Worm (Caenorhabditis elegans): ENCODE results near the gene rps-12.

The rps-12 gene

ce11 chrIII:5701491-5701890, 22.4 kb downstream of the rps-12 start:
- TF ChIP-seq ceh-16 (tag; optimal IDR thresholded peaks at IDR 0.05) (no peak), unc-62 (GFP tag; optimal IDR thresholded peaks at IDR 0.05) (no peak)

ce11 chrIII:5705228-5705888, 26.3 kb downstream of the rps-12 start, which contains the start of gene swp-1:
TSS of gene swp-1 (minus strand) at chrIII:5705525.
- TF ChIP-seq unc-55 (GFP tag; optimal IDR thresholded peaks at IDR 0.05) = no peak
- no peak for TF ChIP-seq nhr-237 (tag; optimal IDR thresholded peaks at IDR 0.05)
- TF ChIP-seq ceh-82 (tag; optimal IDR thresholded peaks at IDR 0.05) = no peak
- TF ChIP-seq nhr-25 (tag; optimal IDR thresholded peaks at IDR 0.05) = no peak
- TF ChIP-seq lin-11 (tag; optimal IDR thresholded peaks at IDR 0.05) = no peak
- TF ChIP-seq blmp-1 (tag; optimal IDR thresholded peaks at IDR 0.05; ENCODE audit: insufficient read depth) = no peak
- no peak for TF ChIP-seq ztf-11 (tag; optimal IDR thresholded peaks at IDR 0.05)
- no peak for TF ChIP-seq nhr-6 (tag; optimal IDR thresholded peaks at IDR 0.05)

ce11 chrIII:5706077-5706627, 27.1 kb downstream of the rps-12 start, which contains the start of gene rpl-23:
TSS of gene rpl-23 (minus strand) at chrIII:5706127.
- TF ChIP-seq sma-3 (GFP tag; optimal IDR thresholded peaks at IDR 0.05) (peak; percentile 88), Y55F3AM.14 (GFP tag; optimal IDR thresholded peaks at IDR 0.05) (no peak), sem-4 (tag; optimal IDR thresholded peaks at IDR 0.05) (peak; percentile 84), nhr-6 (tag; optimal IDR thresholded peaks at IDR 0.05) (peak; percentile 92), C34F6.9 (tag; optimal IDR thresholded peaks at IDR 0.05) (peak; percentile 97), nhr-237 (tag; optimal IDR thresholded peaks at IDR 0.05) (no peak), mab-5 (tag; optimal IDR thresholded peaks at IDR 0.05) (peak; percentile 85), nhr-12 (tag; optimal IDR thresholded peaks at IDR 0.05) (no peak), lin-39 (tag; optimal IDR thresholded peaks at IDR 0.05) (no peak), R02D3.7 (tag; optimal IDR thresholded peaks at IDR 0.05) (peak; percentile 96), crh-2 (tag; optimal IDR thresholded peaks at IDR 0.05) (peak; percentile 97), zag-1 (tag; optimal IDR thresholded peaks at IDR 0.05) (peak; percentile 84), ZK546.5 (tag; optimal IDR thresholded peaks at IDR 0.05) (peak; percentile 59), nhr-10 (tag; optimal IDR thresholded peaks at IDR 0.05) (peak; percentile 12), lsy-2 (tag; optimal IDR thresholded peaks at IDR 0.05) (peak; percentile 85 to 96), F13H6.1 (tag; optimal IDR thresholded peaks at IDR 0.05) (peak; percentile 78), nhr-21 (tag; optimal IDR thresholded peaks at IDR 0.05) (peak; percentile 89), aly-2 (tag; optimal IDR thresholded peaks at IDR 0.05) (no peak), ama-1 (optimal IDR thresholded peaks at IDR 0.05) (peak; percentile 83), fos-1 (tag; optimal IDR thresholded peaks at IDR 0.05) (peak; percentile 93), dmd-4 (tag; optimal IDR thresholded peaks at IDR 0.05) (no peak), gmeb-1 (tag; optimal IDR thresholded peaks at IDR 0.05) (peak; percentile 91), nhr-11 (tag; optimal IDR thresholded peaks at IDR 0.05) (no peak), peb-1 (tag; optimal IDR thresholded peaks at IDR 0.05) (no peak), nhr-23 (tag; optimal IDR thresholded peaks at IDR 0.05) (no peak), unc-62 (GFP tag; optimal IDR thresholded peaks at IDR 0.05) (no peak), ztf-4 (tag; optimal IDR thresholded peaks at IDR 0.05) (peak; percentile 88), alr-1 (tag; optimal IDR thresholded peaks at IDR 0.05) (no peak), nhr-25 (tag; optimal IDR thresholded peaks at IDR 0.05) (peak; percentile 95), egl-27 (tag; optimal IDR thresholded peaks at IDR 0.05) (peak; percentile 76), unc-55 (GFP tag; optimal IDR thresholded peaks at IDR 0.05) (peak; percentile 100), snpc-4 (tag; optimal IDR thresholded peaks at IDR 0.05) (peak; percentile 72), lin-13 (GFP tag; optimal IDR thresholded peaks at IDR 0.05) (peak; percentile 96), elt-3 (tag; optimal IDR thresholded peaks at IDR 0.05) (no peak), mbf-1 (tag; optimal IDR thresholded peaks at IDR 0.05) (no peak), lin-11 (tag; optimal IDR thresholded peaks at IDR 0.05) (peak; percentile 92), skn-1 (tag; optimal IDR thresholded peaks at IDR 0.05) (peak; percentile 7), unc-39 (tag; optimal IDR thresholded peaks at IDR 0.05) (no peak), ztf-1 (GFP tag; conservative IDR thresholded peaks at IDR 0.05) (no peak), sma-9 (GFP tag; optimal IDR thresholded peaks at IDR 0.05) (peak; percentile 90), sma-9 (tag; optimal IDR thresholded peaks at IDR 0.05) (no peak), elt-1 (tag; optimal IDR thresholded peaks at IDR 0.05) (no peak), ceh-16 (tag; optimal IDR thresholded peaks at IDR 0.05) (peak; percentile 55), mdl-1 (tag; optimal IDR thresholded peaks at IDR 0.05) (peak in 1 of 2 experiments; percentile 29), blmp-1 (tag; optimal IDR thresholded peaks at IDR 0.05; ENCODE audit: insufficient read depth) (peak; percentile 80), nhr-129 (tag; optimal IDR thresholded peaks at IDR 0.05) (peak; percentile 98), ceh-82 (tag; optimal IDR thresholded peaks at IDR 0.05) (peak; percentile 73), ztf-11 (tag; optimal IDR thresholded peaks at IDR 0.05) (no peak)
